Fruit fly (Drosophila melanogaster): ENCODE data around the gene PH4alphaMP.

dm6 chr3R:30514255-30514827 is 18.4 kb upstream of the PH4alphaMP start, which contains the start of the genes CG31524 and CG9698:
- TF ChIP-seq Lim3 (GFP tag; IDR thresholded peaks at IDR 0.05) = no peak
- TF ChIP-seq CG4424 (GFP tag; optimal IDR thresholded peaks at IDR 0.05) = no peak
